Fruit fly (Drosophila melanogaster): ENCODE data around the gene CG33159.

Gene CG33159

DNA sequence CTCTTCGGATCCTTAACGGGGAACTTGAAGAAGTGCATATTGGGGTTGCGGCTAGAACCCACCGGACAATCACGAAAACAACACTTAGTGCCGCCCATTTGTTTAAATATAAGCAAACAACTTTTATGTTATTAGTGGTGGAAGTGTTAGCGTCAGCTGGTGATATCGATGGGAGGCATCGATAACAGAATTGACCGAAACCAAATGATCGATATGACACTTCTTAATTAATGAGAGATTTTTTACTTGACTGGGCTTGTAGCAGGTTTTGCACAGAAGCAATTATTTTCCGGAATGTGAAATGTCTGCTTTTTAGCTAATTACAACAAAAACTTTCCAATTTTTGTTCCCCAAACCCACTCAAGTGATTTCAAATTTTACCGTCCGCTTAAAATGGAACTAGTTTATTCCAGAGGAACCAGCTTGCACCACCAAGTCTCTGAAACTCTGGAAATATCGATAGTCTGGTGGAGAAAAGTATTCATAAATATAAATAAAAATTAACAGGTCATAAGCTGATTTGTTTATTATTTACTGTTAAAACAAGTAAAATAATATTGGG is 11.8 kb downstream of the CG33159 start, which contains the start of gene CG14965 (continued):
- TF ChIP-seq al (GFP tag; IDR thresholded peaks at IDR 0.05) (no peak), CG14860 (GFP tag; IDR thresholded peaks at IDR 0.05; ENCODE audit: partially characterized antibody) (peak; percentile 87), Bdp1 (GFP tag; optimal IDR thresholded peaks at IDR 0.05) (no peak), Hmr (GFP tag; optimal IDR thresholded peaks at IDR 0.05) (no peak), unc-4 (GFP tag; IDR thresholded peaks at IDR 0.05; ENCODE audit: partially characterized antibody) (peak; percentile 95), fd3F (GFP tag; optimal IDR thresholded peaks at IDR 0.05) (no peak), Dll (GFP tag; IDR thresholded peaks at IDR 0.05; ENCODE audit: partially characterized antibody) (peak; percentile 97), tin (GFP tag; optimal IDR thresholded peaks at IDR 0.05) (no peak), CG16813 (GFP tag; IDR thresholded peaks at IDR 0.05; ENCODE audit: partially characterized antibody) (peak; percentile 90), hbn (GFP tag; IDR thresholded peaks at IDR 0.05; ENCODE audit: partially characterized antibody) (peak; percentile 86), pnt (GFP tag; optimal IDR thresholded peaks at IDR 0.05) (no peak), Med (GFP tag) (peak; percentile 2), pzg (GFP tag; optimal IDR thresholded peaks at IDR 0.05) (peak; percentile 64), CG15696 (tag; optimal IDR thresholded peaks at IDR 0.05) (no peak), Bgb (GFP tag; IDR thresholded peaks at IDR 0.05; ENCODE audit: partially characterized antibody) (peak; percentile 89), Myb (GFP tag; optimal IDR thresholded peaks at IDR 0.05) (peak; percentile 94), crp (GFP tag; optimal IDR thresholded peaks at IDR 0.05) (peak in 1 of 2 experiments; percentile 81), CG7963 (GFP tag; IDR thresholded peaks at IDR 0.05; ENCODE audit: partially characterized antibody) (peak; percentile 72), cad (GFP tag; optimal IDR thresholded peaks at IDR 0.05) (no peak), CG30020 (tag; optimal IDR thresholded peaks at IDR 0.05) (no peak), Ets65A (GFP tag) (peak; percentile 73), CG17912 (GFP tag; optimal IDR thresholded peaks at IDR 0.05) (no peak), Fer1 (GFP tag; optimal IDR thresholded peaks at IDR 0.05) (no peak), Hsf (GFP tag; optimal IDR thresholded peaks at IDR 0.05) (no peak), Hr39 (optimal IDR thresholded peaks at IDR 0.05) (no peak), CG2678 (tag; optimal IDR thresholded peaks at IDR 0.05) (no peak), zen2 (GFP tag; IDR thresholded peaks at IDR 0.05; ENCODE audit: partially characterized antibody) (peak; percentile 56; the same call in 1 of the 3 replicates), Doc3 (GFP tag; IDR thresholded peaks at IDR 0.05; ENCODE audit: partially characterized antibody) (peak; percentile 90), CG15479 (GFP tag; optimal IDR thresholded peaks at IDR 0.05) (peak; percentile 79), BEAF-32 (GFP tag; optimal IDR thresholded peaks at IDR 0.05) (peak; percentile 95), E2f2 (GFP tag; IDR thresholded peaks at IDR 0.05) (peak; percentile 42), CG6854 (GFP tag; optimal IDR thresholded peaks at IDR 0.05) (no peak), Atf6 (GFP tag; IDR thresholded peaks at IDR 0.05) (no peak), Lpt (GFP tag; optimal IDR thresholded peaks at IDR 0.05) (no peak), mld (GFP tag; IDR thresholded peaks at IDR 0.05; ENCODE audit: partially characterized antibody) (peak; percentile 75; the same call in 2 of the 3 replicates), amos (GFP tag; IDR thresholded peaks at IDR 0.05; ENCODE audit: partially characterized antibody) (peak; percentile 87), CG3847 (GFP tag; IDR thresholded peaks at IDR 0.05) (no peak), tgo (GFP tag; IDR thresholded peaks at IDR 0.05) (no peak), bcd (GFP tag; optimal IDR thresholded peaks at IDR 0.05) (no peak), fd64A (GFP tag; optimal IDR thresholded peaks at IDR 0.05) (no peak)

DNA sequence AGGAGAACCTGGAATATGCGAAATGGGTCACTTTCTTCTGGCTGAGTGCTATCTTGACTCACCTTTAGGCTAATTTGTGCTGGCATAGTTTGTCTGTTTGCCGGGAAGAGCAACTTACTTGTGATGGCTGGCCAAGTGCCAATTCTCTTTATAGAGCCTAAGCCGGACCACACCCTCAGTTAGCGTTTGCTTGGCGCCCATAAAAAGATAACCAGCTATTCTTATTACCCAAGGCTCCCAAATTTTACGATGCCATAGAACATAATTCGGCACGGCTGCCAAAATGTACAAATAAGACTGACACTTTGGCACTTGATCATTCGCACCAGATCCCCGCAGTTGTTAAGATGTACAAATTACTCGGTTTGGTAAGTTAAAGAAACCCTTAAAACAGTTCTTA is 14.6 kb downstream of the CG33159 start, which contains the start of the genes CG42525 and CG14958:
TSS of gene CG42525 (minus strand) at position 101 of the 400 bp plus-strand sequence.
TSS of gene CG14958 (plus strand) at position 332 of the 400 bp plus-strand sequence.
- TF ChIP-seq disco-r (GFP tag; optimal IDR thresholded peaks at IDR 0.05): no peak
- no peak for TF ChIP-seq Optix (GFP tag; IDR thresholded peaks at IDR 0.05)
